Fruit fly (Drosophila melanogaster) whole organism, pupa: Measurements from ENCODE around the gene Rab23.

ENCODE experiments used
- CG12605 ChIP-seq: fragments of 200-800 bp; sonication (Bioruptor generic); IDR thresholded peaks from 2 replicates; pipeline ENCODE4 v1.3.6; 2022; ENCODE audit warnings: missing biosample characterization, missing genetic modification characterization
- CG8159 ChIP-seq: fragments of 200-800 bp; sonication (Bioruptor generic); optimal IDR thresholded peaks from 3 replicates; lab custom pipeline; 2018; ENCODE audit warnings: missing biosample characterization, mild to moderate bottlenecking, missing genetic modification characterization, moderate library complexity
- CG8301 ChIP-seq: fragments of 200-800 bp; sonication (Bioruptor generic); optimal IDR thresholded peaks from 2 replicates; lab custom pipeline; 2018; ENCODE audit warnings: missing biosample characterization, mild to moderate bottlenecking, missing genetic modification characterization
- CG9948 ChIP-seq: fragments of 200-800 bp; sonication (Bioruptor generic); optimal IDR thresholded peaks from 2 replicates; lab custom pipeline; 2018; ENCODE audit warnings: missing biosample characterization, mild to moderate bottlenecking, missing genetic modification characterization, moderate library complexity
- EcR ChIP-seq: fragments of 200-800 bp; sonication (Bioruptor generic); optimal IDR thresholded peaks from 3 replicates; lab custom pipeline; 2019; ENCODE audit warnings: missing biosample characterization, missing genetic modification characterization, mild to moderate bottlenecking, moderate library complexity, missing genetic modification reagents
- Pif1A ChIP-seq: fragments of 200-800 bp; sonication (Bioruptor generic); optimal IDR thresholded peaks from 3 replicates; lab custom pipeline; 2016; ENCODE audit warnings: missing biosample characterization, missing genetic modification characterization
- Pif1B ChIP-seq: fragments of 200-800 bp; sonication (Bioruptor generic); optimal IDR thresholded peaks from 3 replicates; lab custom pipeline; 2016; ENCODE audit warnings: missing biosample characterization, missing genetic modification characterization
- fd96Ca ChIP-seq: fragments of 200-800 bp; sonication (Bioruptor generic); IDR thresholded peaks from 3 replicates; pipeline ENCODE4 v1.3.6; 2022; ENCODE audit warnings: missing biosample characterization, missing genetic modification characterization

DNA sequence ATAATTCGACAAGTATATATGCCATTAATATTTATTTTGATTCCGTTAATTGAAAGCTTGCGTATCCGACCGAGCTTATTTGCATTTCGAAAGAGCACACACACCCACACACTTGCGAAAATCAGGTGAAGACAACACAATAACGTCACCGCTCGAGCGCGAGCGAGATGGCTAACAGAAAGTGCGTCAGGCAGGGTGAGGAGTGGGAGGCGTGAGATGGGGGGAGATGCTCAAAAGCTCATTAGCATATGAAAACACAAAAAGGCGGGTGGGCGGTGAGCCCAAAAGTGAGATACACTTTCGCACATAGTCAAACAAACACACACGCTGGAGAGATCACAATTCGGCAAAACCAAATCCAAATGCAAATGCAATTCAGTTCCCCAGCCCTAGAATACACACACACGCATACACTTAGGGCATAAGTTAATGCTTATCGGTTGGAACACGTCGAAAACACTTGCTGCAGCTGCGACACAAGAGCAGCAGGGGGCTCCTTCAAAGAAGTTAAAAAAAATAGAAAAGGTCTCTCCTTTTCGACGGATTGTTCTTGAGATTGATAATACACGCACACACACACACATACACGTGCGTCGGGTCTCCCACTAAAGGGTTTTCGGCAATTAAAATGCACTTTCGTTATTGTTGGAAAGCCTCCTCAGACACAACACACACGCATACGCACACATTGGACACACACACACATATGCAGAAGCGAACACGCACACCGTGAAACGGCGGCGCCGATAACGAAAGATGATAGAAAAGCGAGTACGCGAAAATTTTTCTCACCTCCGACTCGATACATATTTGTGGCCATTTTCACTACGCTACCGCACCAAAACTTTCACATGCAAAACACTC is 37.3 kb downstream of the Rab23 start:
- TF ChIP-seq CG12605 (GFP tag; lab: Robert Waterston, UW) (no peak), fd96Ca (GFP tag; lab: Robert Waterston, UW) (no peak), EcR (GFP tag; lab: Kevin White, UChicago) (no peak), Pif1B (no peak), CG8159 (tag; lab: Kevin White, UChicago) (no peak), Pif1A (GFP tag; lab: Kevin White, UChicago) (no peak), CG9948 (tag; lab: Kevin White, UChicago) (no peak), CG8301 (tag; lab: Kevin White, UChicago) (no peak)
